Worm (Caenorhabditis elegans) whole organism, L4 larva: Measurements from ENCODE around the gene C54C6.11.
A peak's percentile ranks its signal among the peaks of the same experiment; 100 is the strongest.

Source experiments
- F37D6.2 ChIP-seq: sonication (generic microtip); optimal IDR thresholded peaks from 2 replicates; lab custom pipeline; 2016; ENCODE audit warnings: mild to moderate bottlenecking, missing genetic modification characterization, missing compliant biosample characterization
- F49E8.2 ChIP-seq: sonication (generic microtip); optimal IDR thresholded peaks from 2 replicates; lab custom pipeline; 2016; ENCODE audit warnings: missing compliant biosample characterization, mild to moderate bottlenecking, missing genetic modification characterization, borderline replicate concordance
- ama-1 ChIP-seq: fragments of 150-350 bp; optimal IDR thresholded peaks from 2 replicates; lab custom pipeline; 2014; ENCODE audit warnings: inconsistent platforms, mixed read lengths
- ceh-28 ChIP-seq: fragments of 150-350 bp; optimal IDR thresholded peaks from 2 replicates; lab custom pipeline; 2014; ENCODE audit warnings: missing biosample characterization, missing genetic modification reagents, missing genetic modification characterization
- dve-1 ChIP-seq: sonication (generic microtip); optimal IDR thresholded peaks from 2 replicates; lab custom pipeline; 2017; ENCODE audit warnings: antibody characterized with exemption, mild to moderate bottlenecking, missing genetic modification characterization, missing compliant biosample characterization; ENCODE audit not compliant: insufficient read depth
- egl-43 ChIP-seq: fragments of 200-800 bp; sonication (Bioruptor generic); IDR thresholded peaks from 2 replicates; pipeline ENCODE4 v1.3.6; 2022; ENCODE audit warnings: missing genetic modification reagents, missing genetic modification characterization, missing compliant biosample characterization
- fkh-10 ChIP-seq: fragments of 150-350 bp; optimal IDR thresholded peaks from 2 replicates; lab custom pipeline; 2014; ENCODE audit warnings: missing biosample characterization, missing genetic modification reagents, missing genetic modification characterization
- hif-1 ChIP-seq, 2 experiments: sonication (generic microtip); optimal IDR thresholded peaks; 2 replicates each; lab custom pipeline; 2016 to 2017; ENCODE audit warnings: missing compliant biosample characterization in 2 of 2, missing genetic modification characterization in 2 of 2, missing genetic modification reagents in 2 of 2, missing genotype in 2 of 2, mild to moderate bottlenecking in 1 of 2
- lin-1 ChIP-seq: fragments of 200-800 bp; sonication (Bioruptor generic); IDR thresholded peaks from 2 replicates; pipeline ENCODE4 v1.3.6; 2022; ENCODE audit warnings: missing genetic modification reagents, missing genetic modification characterization, missing compliant biosample characterization
- lin-13 ChIP-seq: fragments of 150-350 bp; optimal IDR thresholded peaks from 2 replicates; lab custom pipeline; 2014; ENCODE audit warnings: missing biosample characterization, missing genetic modification reagents, missing genetic modification characterization
- nhr-76 ChIP-seq: fragments of 150-350 bp; optimal IDR thresholded peaks from 2 replicates; lab custom pipeline; 2014; ENCODE audit warnings: missing biosample characterization, missing genetic modification characterization
- nhr-77 ChIP-seq: fragments of 150-350 bp; optimal IDR thresholded peaks from 2 replicates; lab custom pipeline; 2014; ENCODE audit warnings: missing biosample characterization, missing genetic modification characterization
- pqm-1 ChIP-seq: sonication (generic microtip); optimal IDR thresholded peaks from 2 replicates; lab custom pipeline; 2017; ENCODE audit warnings: missing biosample characterization, missing genetic modification characterization
- zfp-2 ChIP-seq: sonication (generic microtip); optimal IDR thresholded peaks from 2 replicates; lab custom pipeline; 2016; ENCODE audit warnings: mild to moderate bottlenecking, missing genetic modification characterization, missing compliant biosample characterization

DNA sequence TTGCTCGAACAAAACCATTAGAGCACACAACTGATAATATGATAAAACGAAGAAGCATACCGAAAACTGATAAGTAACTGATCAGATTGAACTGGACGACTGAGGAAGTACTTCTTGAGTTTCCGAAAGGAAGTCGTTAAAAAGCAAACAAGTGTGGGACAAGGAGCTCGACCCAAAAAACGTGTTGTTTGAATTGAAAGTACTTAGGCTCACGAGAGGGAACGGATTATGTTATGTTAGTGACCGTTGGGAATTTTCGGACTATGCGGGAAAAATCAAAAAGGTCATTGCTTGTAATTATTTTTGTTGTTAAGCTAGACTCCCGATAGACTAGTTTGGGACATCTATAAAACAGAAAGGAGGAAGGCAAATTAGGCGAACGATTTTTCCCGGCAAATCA lies 33.5 kb downstream of the C54C6.11 start, which contains the start of gene C48D5.3:
- TF ChIP-seq fkh-10 (GFP tag; lab: Kevin White, UChicago) (no peak), F37D6.2 (tag; lab: Kevin White, UChicago) (no peak), lin-1 (no peak), ceh-28 (tag; lab: Kevin White, UChicago) (no peak), nhr-77 (no peak), nhr-76 (tag; lab: Kevin White, UChicago) (no peak), ama-1 (no peak), F49E8.2 (no peak), dve-1 (no peak), lin-13 (GFP tag; lab: Kevin White, UChicago) (no peak), hif-1 (tag; optimal IDR thresholded peaks at IDR 0.05; lab: Kevin White, UChicago) (no peak), zfp-2 (tag; lab: Kevin White, UChicago) (no peak), egl-43 (GFP tag; lab: Robert Waterston, UW) (no peak), pqm-1 (tag; lab: Kevin White, UChicago) (peak; percentile 44)
